Comparison of ENCODE assay signal across 2 worm cellular contexts in the genomic region with DNA sequence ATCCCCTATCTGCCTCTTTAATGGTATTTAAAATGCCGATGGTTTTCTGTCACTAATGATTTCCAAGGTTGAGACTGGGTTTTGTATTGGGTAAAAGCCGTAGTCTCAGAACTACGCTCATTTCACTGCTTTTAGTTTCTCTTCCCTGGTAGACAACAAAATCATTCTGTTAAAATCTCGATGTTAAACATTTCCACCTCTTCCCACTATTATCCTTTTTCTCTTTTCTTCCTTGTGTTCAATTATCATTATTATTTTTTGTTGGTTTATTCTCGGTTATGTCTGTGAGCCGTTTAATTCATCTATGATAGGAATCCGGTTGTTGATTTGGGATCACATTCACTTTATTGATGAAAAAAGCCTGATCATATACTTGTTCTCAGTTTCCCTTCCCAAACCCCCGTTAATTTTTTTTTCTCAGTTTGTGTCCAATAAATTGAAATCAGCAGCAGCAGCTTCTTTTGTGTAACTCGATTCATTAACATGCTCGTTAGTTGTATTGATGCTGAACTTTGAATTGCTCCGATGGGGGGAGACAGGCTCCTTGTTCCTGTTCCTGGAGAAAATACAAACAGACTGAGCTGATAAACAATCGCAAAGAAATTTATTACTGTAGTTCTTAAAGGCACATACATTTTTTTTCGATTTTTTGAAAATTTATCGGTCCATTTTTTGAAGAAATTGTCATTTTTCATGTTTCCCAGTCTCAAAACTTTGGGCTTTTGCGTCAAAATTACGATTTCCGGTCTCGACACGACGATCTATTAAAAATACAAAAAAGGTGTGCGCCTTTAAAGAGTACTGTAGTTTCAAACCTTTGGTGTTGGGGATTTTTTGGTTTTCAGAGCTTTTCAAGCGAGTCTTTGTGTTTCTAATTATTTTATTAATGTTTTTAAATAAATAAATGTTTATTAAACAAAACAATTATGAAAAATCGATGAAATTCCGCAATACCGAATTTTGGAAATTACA.
TF ChIP-seq lines count a peak whose summit lies in the region.

No protein-coding gene starts in this region.

TF ChIP-seq in whole organism, L4 larva, 104 proteins besides CTCF, POLR2A, EP300 and RAD21 (continues in another document):
- no peak for TF ChIP-seq fos-1 (tag; optimal IDR thresholded peaks at IDR 0.05; lab: Kevin White, UChicago)
- TF ChIP-seq madf-5 (GFP tag; IDR thresholded peaks at IDR 0.05; lab: Robert Waterston, UW), result 0 out of 4 replicates have a peak, but pooled peaks of 1 of the 2 experiments have one; percentile 12
- TF ChIP-seq attf-4 (tag; optimal IDR thresholded peaks at IDR 0.05; lab: Kevin White, UChicago), result no peak
- peak; percentile 10 for TF ChIP-seq sdz-12 (GFP tag; optimal IDR thresholded peaks at IDR 0.05; lab: Kevin White, UChicago)
- peak; percentile 46; the same call in 1 of the 2 replicates for TF ChIP-seq D1046.2 (GFP tag; IDR thresholded peaks at IDR 0.05; lab: Robert Waterston, UW)
- TF ChIP-seq lim-7 (GFP tag; IDR thresholded peaks at IDR 0.05; lab: Robert Waterston, UW), result no peak
- TF ChIP-seq skn-1 (tag; optimal IDR thresholded peaks at IDR 0.05; lab: Kevin White, UChicago), result no peak
- TF ChIP-seq ces-1 (GFP tag; optimal IDR thresholded peaks at IDR 0.05; lab: Kevin White, UChicago), result no peak
- no peak for TF ChIP-seq ZK546.5 (tag; optimal IDR thresholded peaks at IDR 0.05; lab: Kevin White, UChicago)
- no peak for TF ChIP-seq ceh-28 (tag; optimal IDR thresholded peaks at IDR 0.05; lab: Kevin White, UChicago)
- TF ChIP-seq F49E8.2 (tag; optimal IDR thresholded peaks at IDR 0.05; lab: Kevin White, UChicago; ENCODE audit: borderline replicate concordance), result peak; percentile 62
- TF ChIP-seq unc-62 (GFP tag; optimal IDR thresholded peaks at IDR 0.05 in 1 of 2; lab: Kevin White, UChicago), result peak in 1 of 2 experiments; percentile 27
- no peak for TF ChIP-seq unc-62 (tag; optimal IDR thresholded peaks at IDR 0.05; lab: Kevin White, UChicago)
- TF ChIP-seq lin-38 (GFP tag; IDR thresholded peaks at IDR 0.05; lab: Robert Waterston, UW), result peak; percentile 74
- no peak for TF ChIP-seq nhr-10 (tag; optimal IDR thresholded peaks at IDR 0.05; lab: Kevin White, UChicago)
- TF ChIP-seq duxl-1 (tag; optimal IDR thresholded peaks at IDR 0.05; lab: Kevin White, UChicago; ENCODE audit: poor library complexity), result no peak
- no peak for TF ChIP-seq ztf-7 (tag; optimal IDR thresholded peaks at IDR 0.05; lab: Kevin White, UChicago)
- no peak for TF ChIP-seq nhr-28 (tag; optimal IDR thresholded peaks at IDR 0.05; lab: Kevin White, UChicago)
- TF ChIP-seq Y5F2A.4 (GFP tag; optimal IDR thresholded peaks at IDR 0.05; lab: Kevin White, UChicago), result peak; percentile 15
- TF ChIP-seq ctbp-1 (GFP tag; IDR thresholded peaks at IDR 0.05; lab: Robert Waterston, UW), result 0 out of 2 replicates have a peak, but pooled peaks have one; percentile 8
- no peak for TF ChIP-seq nhr-6 (tag; optimal IDR thresholded peaks at IDR 0.05; lab: Kevin White, UChicago)
- TF ChIP-seq zfp-3 (GFP tag; conservative IDR thresholded peaks at IDR 0.05; lab: Robert Waterston, UW), result 0 out of 2 replicates have a peak, but pooled peaks have one; percentile 20
- no peak for TF ChIP-seq dpl-1 (GFP tag; optimal IDR thresholded peaks at IDR 0.05; lab: Kevin White, UChicago)
- no peak for TF ChIP-seq ceh-82 (tag; optimal IDR thresholded peaks at IDR 0.05; lab: Kevin White, UChicago)
- TF ChIP-seq aly-2 (tag; optimal IDR thresholded peaks at IDR 0.05; lab: Kevin White, UChicago), result no peak
- no peak for TF ChIP-seq saeg-2 (GFP tag; IDR thresholded peaks at IDR 0.05; lab: Robert Waterston, UW)
- TF ChIP-seq daf-19 (GFP tag; conservative IDR thresholded peaks at IDR 0.05; lab: Robert Waterston, UW), result no peak
- peak; percentile 27; the same call in 1 of the 2 replicates for TF ChIP-seq pha-4 (GFP tag; IDR thresholded peaks at IDR 0.05; lab: Robert Waterston, UW)
- no peak for TF ChIP-seq pha-4 (tag; optimal IDR thresholded peaks at IDR 0.05; lab: Kevin White, UChicago)
- TF ChIP-seq daf-12 (tag; optimal IDR thresholded peaks at IDR 0.05; lab: Kevin White, UChicago), result no peak
- no peak for TF ChIP-seq ceh-62 (tag; optimal IDR thresholded peaks at IDR 0.05; lab: Kevin White, UChicago)
- no peak for TF ChIP-seq F26F4.8 (GFP tag; conservative IDR thresholded peaks at IDR 0.05; lab: Robert Waterston, UW)
- no peak for TF ChIP-seq Y48G9A.11 (GFP tag; IDR thresholded peaks at IDR 0.05; lab: Robert Waterston, UW)
- TF ChIP-seq daf-16 (GFP tag; optimal IDR thresholded peaks at IDR 0.05; lab: Kevin White, UChicago), result no peak
- peak; percentile 31 for TF ChIP-seq daf-16 (tag; optimal IDR thresholded peaks at IDR 0.05; lab: Kevin White, UChicago)
- no peak for TF ChIP-seq set-16 (GFP tag; IDR thresholded peaks at IDR 0.05; lab: Robert Waterston, UW)
- no peak for TF ChIP-seq ZK337.2 (GFP tag; IDR thresholded peaks at IDR 0.05; lab: Robert Waterston, UW)
- TF ChIP-seq aha-1 (tag; lab: Kevin White, UChicago), result peak; percentile 86
- TF ChIP-seq unc-130 (GFP tag; optimal IDR thresholded peaks at IDR 0.05; lab: Kevin White, UChicago), result peak; percentile 5

TF ChIP-seq in whole organism, young adult, 124 proteins besides CTCF, POLR2A, EP300 and RAD21 (continues in another document):
- TF ChIP-seq hlh-12 (tag; optimal IDR thresholded peaks at IDR 0.05; lab: Kevin White, UChicago), result no peak
- peak; percentile 51 for TF ChIP-seq chd-7 (tag; optimal IDR thresholded peaks at IDR 0.05; lab: Kevin White, UChicago)
- TF ChIP-seq efl-1 (GFP tag; optimal IDR thresholded peaks at IDR 0.05; lab: Kevin White, UChicago), result no peak
- peak; percentile 59; the same call in 1 of the 2 replicates for TF ChIP-seq lin-26 (GFP tag; IDR thresholded peaks at IDR 0.05; lab: Robert Waterston, UW)
- no peak for TF ChIP-seq sptf-2 (GFP tag; optimal IDR thresholded peaks at IDR 0.05; lab: Kevin White, UChicago)
- TF ChIP-seq tlf-1 (GFP tag; optimal IDR thresholded peaks at IDR 0.05; lab: Kevin White, UChicago), result peak; percentile 45
- TF ChIP-seq madf-6 (GFP tag; IDR thresholded peaks at IDR 0.05; lab: Robert Waterston, UW), result peak; percentile 65
- TF ChIP-seq madf-10 (tag; optimal IDR thresholded peaks at IDR 0.05; lab: Kevin White, UChicago), result no peak
- TF ChIP-seq tbp1 (GFP tag; optimal IDR thresholded peaks at IDR 0.05; lab: Kevin White, UChicago), result peak; percentile 34
- TF ChIP-seq lin-54 (GFP tag; optimal IDR thresholded peaks at IDR 0.05; lab: Kevin White, UChicago), result peak; percentile 55
- peak; percentile 82 for TF ChIP-seq B0336.3 (GFP tag; IDR thresholded peaks at IDR 0.05; lab: Robert Waterston, UW)
- no peak for TF ChIP-seq ZK185.1 (tag; optimal IDR thresholded peaks at IDR 0.05; lab: Kevin White, UChicago; ENCODE audit: poor library complexity, severe bottlenecking)
- TF ChIP-seq B0035.1 (tag; optimal IDR thresholded peaks at IDR 0.05; lab: Kevin White, UChicago), result peak; percentile 2
- TF ChIP-seq xnd-1 (tag; optimal IDR thresholded peaks at IDR 0.05; lab: Kevin White, UChicago), result peak; percentile 46
- TF ChIP-seq Y56A3A.18 (GFP tag; IDR thresholded peaks at IDR 0.05; lab: Robert Waterston, UW), result 0 out of 2 replicates have a peak, but pooled peaks have one; percentile 33
- no peak for TF ChIP-seq ceh-40 (GFP tag; IDR thresholded peaks at IDR 0.05; lab: Robert Waterston, UW)
- peak; percentile 41 for TF ChIP-seq die-1 (tag; optimal IDR thresholded peaks at IDR 0.05; lab: Kevin White, UChicago)
- peak; percentile 11 for TF ChIP-seq unc-130 (GFP tag; optimal IDR thresholded peaks at IDR 0.05; lab: Kevin White, UChicago)
- TF ChIP-seq somi-1 (GFP tag; optimal IDR thresholded peaks at IDR 0.05; lab: Kevin White, UChicago), result no peak
- no peak for TF ChIP-seq Y67H2A.10 (GFP tag; conservative IDR thresholded peaks at IDR 0.05; lab: Robert Waterston, UW)
- no peak for TF ChIP-seq K11D2.4 (GFP tag; IDR thresholded peaks at IDR 0.05; lab: Robert Waterston, UW)
- TF ChIP-seq cebp-1 (GFP tag; IDR thresholded peaks at IDR 0.05; lab: Robert Waterston, UW), result no peak
- peak; percentile 36 for TF ChIP-seq cebp-1 (tag; optimal IDR thresholded peaks at IDR 0.05; lab: Kevin White, UChicago)
- TF ChIP-seq D2030.7 (GFP tag; IDR thresholded peaks at IDR 0.05; lab: Robert Waterston, UW), result no peak; the same call in 1 of the 2 replicates
- TF ChIP-seq bed-1 (GFP tag; IDR thresholded peaks at IDR 0.05; lab: Robert Waterston, UW), result no peak
- peak; percentile 63 for TF ChIP-seq T26A5.8 (tag; optimal IDR thresholded peaks at IDR 0.05; lab: Kevin White, UChicago)
- no peak for TF ChIP-seq T07F8.4 (tag; optimal IDR thresholded peaks at IDR 0.05; lab: Kevin White, UChicago)
- TF ChIP-seq ztf-3 (GFP tag; optimal IDR thresholded peaks at IDR 0.05; lab: Kevin White, UChicago), result no peak
- TF ChIP-seq nhr-179 (tag; optimal IDR thresholded peaks at IDR 0.05; lab: Kevin White, UChicago), result no peak
- TF ChIP-seq him-1 (tag; optimal IDR thresholded peaks at IDR 0.05; lab: Kevin White, UChicago), result no peak
- TF ChIP-seq bed-2 (GFP tag; IDR thresholded peaks at IDR 0.05; lab: Robert Waterston, UW), result no peak
- TF ChIP-seq zim-3 (tag; optimal IDR thresholded peaks at IDR 0.05; lab: Kevin White, UChicago), result peak; percentile 45
- TF ChIP-seq sdz-38 (tag; optimal IDR thresholded peaks at IDR 0.05; lab: Kevin White, UChicago), result no peak
- TF ChIP-seq repo-1 (tag; optimal IDR thresholded peaks at IDR 0.05; lab: Kevin White, UChicago), result peak; percentile 37
- TF ChIP-seq sea-2 (GFP tag; IDR thresholded peaks at IDR 0.05; lab: Robert Waterston, UW), result no peak
- peak; percentile 83 for TF ChIP-seq F49E8.2 (tag; optimal IDR thresholded peaks at IDR 0.05; lab: Kevin White, UChicago; ENCODE audit: insufficient read depth)
- TF ChIP-seq madf-8 (GFP tag; conservative IDR thresholded peaks at IDR 0.05; lab: Robert Waterston, UW), result no peak; the same call in 1 of the 2 replicates
- TF ChIP-seq ama-1 (optimal IDR thresholded peaks at IDR 0.05; lab: Kevin White, UChicago), result no peak
- peak in 1 of 2 experiments; percentile 79 for TF ChIP-seq ama-1 (GFP tag; optimal IDR thresholded peaks at IDR 0.05; lab: Kevin White, UChicago)
- TF ChIP-seq snpc-3.4 (tag; optimal IDR thresholded peaks at IDR 0.05; lab: Kevin White, UChicago), result peak; percentile 4
- peak in 2 of 3 experiments; percentile 24 to 31 for TF ChIP-seq lin-35 (GFP tag; optimal IDR thresholded peaks at IDR 0.05; lab: Kevin White, UChicago)
- no peak for TF ChIP-seq snpc-1.1 (tag; optimal IDR thresholded peaks at IDR 0.05; lab: Kevin White, UChicago; ENCODE audit: insufficient read depth)
- TF ChIP-seq lag-1 (GFP tag; IDR thresholded peaks at IDR 0.05; lab: Robert Waterston, UW), result no peak
- no peak for TF ChIP-seq hlh-26 (GFP tag; conservative IDR thresholded peaks at IDR 0.05; lab: Robert Waterston, UW)
- no peak for TF ChIP-seq F57C9.4 (tag; optimal IDR thresholded peaks at IDR 0.05; lab: Kevin White, UChicago)
- no peak for TF ChIP-seq hmg-20 (GFP tag; IDR thresholded peaks at IDR 0.05; lab: Robert Waterston, UW)
